Worm (Caenorhabditis elegans) whole organism, young adult: Measurements from ENCODE around the gene chil-12.

Experiments
- T07F8.4 ChIP-seq: sonication (generic microtip); optimal IDR thresholded peaks from 2 replicates; lab custom pipeline; 2016; ENCODE audit warnings: mild to moderate bottlenecking, missing genetic modification characterization, moderate library complexity, missing compliant biosample characterization
- ama-1 ChIP-seq, 3 experiments: fragments of 150-350 bp in 1 of 3; sonication (generic microtip) in 2 of 3; optimal IDR thresholded peaks; 2 replicates each; lab custom pipeline; 2014 to 2018; ENCODE audit warnings: missing biosample characterization in 2 of 3, missing genetic modification characterization in 2 of 3, missing genetic modification reagents in 2 of 3

ce11 chrV:15272263-15272662 lies 30.9 kb downstream of the chil-12 start, which contains the start of gene T10H4.4:
- TF ChIP-seq ama-1 (optimal IDR thresholded peaks at IDR 0.05; lab: Kevin White, UChicago) (no peak), ama-1 (GFP tag; optimal IDR thresholded peaks at IDR 0.05; lab: Kevin White, UChicago) (no peak), T07F8.4 (tag; lab: Kevin White, UChicago) (no peak)
